Worm (Caenorhabditis elegans) whole organism, late embryonic: ENCODE data around the gene frpr-4.

Experiments
- ama-1 ChIP-seq: fragments of 150-350 bp; optimal IDR thresholded peaks from 2 replicates; lab custom pipeline; 2014
- ceh-2 ChIP-seq: sonication (generic microtip); optimal IDR thresholded peaks from 2 replicates; lab custom pipeline; 2016; ENCODE audit warnings: missing genotype, missing genetic modification characterization, missing compliant biosample characterization
- elt-2 ChIP-seq: sonication (generic microtip); optimal IDR thresholded peaks from 2 replicates; lab custom pipeline; 2016; ENCODE audit warnings: missing genetic modification reagents, missing genetic modification characterization, missing compliant biosample characterization
- nfya-1 ChIP-seq: sonication (generic microtip); optimal IDR thresholded peaks from 2 replicates; lab custom pipeline; 2017; ENCODE audit warnings: missing genetic modification characterization, mild to moderate bottlenecking, missing compliant biosample characterization, antibody characterized with exemption, moderate library complexity
- nhr-11 ChIP-seq: fragments of 150-350 bp; optimal IDR thresholded peaks from 2 replicates; lab custom pipeline; 2014; ENCODE audit warnings: missing biosample characterization, missing genetic modification characterization
- pat-9 ChIP-seq: fragments of 200-800 bp; sonication (Bioruptor generic); optimal IDR thresholded peaks from 2 replicates; lab custom pipeline; 2018; ENCODE audit warnings: mild to moderate bottlenecking, missing genetic modification characterization, moderate library complexity, missing compliant biosample characterization
- pha-2 ChIP-seq: sonication (generic microtip); optimal IDR thresholded peaks from 2 replicates; lab custom pipeline; 2017; ENCODE audit warnings: mild to moderate bottlenecking, missing genetic modification characterization, missing compliant biosample characterization
- sox-4 ChIP-seq: sonication (generic microtip); optimal IDR thresholded peaks from 2 replicates; lab custom pipeline; 2017; ENCODE audit warnings: mild to moderate bottlenecking, missing genetic modification characterization, inconsistent platforms, missing compliant biosample characterization
- tbx-2 ChIP-seq: sonication (generic microtip); optimal IDR thresholded peaks from 2 replicates; lab custom pipeline; 2016; ENCODE audit warnings: missing genetic modification characterization, missing compliant biosample characterization
- unc-3 ChIP-seq, 2 experiments: fragments of 200-800 bp in 1 of 2; sonication (Bioruptor generic) in 1 of 2; sonication (generic microtip) in 1 of 2; conservative IDR thresholded peaks in 1 of 2; optimal IDR thresholded peaks in 1 of 2; 2 replicates each; pipeline versions ENCODE4 v1.3.6 to Lab custom; 2016 to 2022; ENCODE audit warnings: missing compliant biosample characterization in 2 of 2, missing genetic modification characterization in 2 of 2, missing genetic modification reagents in 1 of 2
- unc-55 ChIP-seq: sonication (generic microtip); optimal IDR thresholded peaks from 2 replicates; lab custom pipeline; 2017; ENCODE audit warnings: missing biosample characterization, missing genetic modification reagents, missing genetic modification characterization

DNA sequence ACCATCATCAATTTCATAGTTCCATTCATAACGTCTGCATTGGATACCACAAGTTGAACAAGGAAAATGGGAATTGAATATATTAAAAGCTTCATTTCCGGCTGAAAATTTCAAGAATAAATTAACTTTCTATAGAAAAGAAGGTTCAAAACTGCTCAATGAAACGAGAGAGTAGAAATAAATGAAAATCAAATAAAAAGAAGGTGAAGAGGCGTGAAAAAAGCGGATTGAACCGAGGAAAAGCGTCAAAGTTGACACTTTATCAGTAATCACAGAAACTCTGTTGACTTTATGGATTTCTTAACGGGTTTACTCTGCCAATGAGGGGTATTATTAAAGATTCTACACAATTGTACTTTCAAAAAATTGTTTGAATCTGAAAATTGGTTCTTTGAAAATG, 17.0 kb downstream of the frpr-4 start, which contains the start of gene pho-4:
- TF ChIP-seq pat-9 (tag; lab: Kevin White, UChicago) (no peak), ceh-2 (tag; lab: Kevin White, UChicago) (no peak), nfya-1 (tag; lab: Kevin White, UChicago) (no peak), pha-2 (tag; lab: Kevin White, UChicago) (no peak), ama-1 (no peak), unc-3 (GFP tag; conservative IDR thresholded peaks at IDR 0.05; lab: Robert Waterston, UW) (no peak), unc-3 (tag; optimal IDR thresholded peaks at IDR 0.05; lab: Kevin White, UChicago) (no peak), unc-55 (GFP tag; lab: Kevin White, UChicago) (no peak), tbx-2 (tag; lab: Kevin White, UChicago) (no peak), elt-2 (no peak), nhr-11 (tag; lab: Kevin White, UChicago) (no peak), sox-4 (tag; lab: Kevin White, UChicago) (no peak)
